Worm (Caenorhabditis elegans) whole organism, L4/young adult: ENCODE measurements around the gene dph-5.

Experiments
- W03F9.2 ChIP-seq: fragments of 150-350 bp; optimal IDR thresholded peaks from 2 replicates; lab custom pipeline; 2014; ENCODE audit warnings: missing biosample characterization, missing genetic modification characterization
- dao-5 ChIP-seq: sonication (generic microtip); optimal IDR thresholded peaks from 2 replicates; lab custom pipeline; 2016; ENCODE audit warnings: missing genotype, missing genetic modification characterization, moderate library complexity, missing compliant biosample characterization
- him-1 ChIP-seq: sonication (generic microtip); optimal IDR thresholded peaks from 2 replicates; lab custom pipeline; 2016; ENCODE audit warnings: missing genotype, missing genetic modification reagents, missing genetic modification characterization, missing compliant biosample characterization

DNA sequence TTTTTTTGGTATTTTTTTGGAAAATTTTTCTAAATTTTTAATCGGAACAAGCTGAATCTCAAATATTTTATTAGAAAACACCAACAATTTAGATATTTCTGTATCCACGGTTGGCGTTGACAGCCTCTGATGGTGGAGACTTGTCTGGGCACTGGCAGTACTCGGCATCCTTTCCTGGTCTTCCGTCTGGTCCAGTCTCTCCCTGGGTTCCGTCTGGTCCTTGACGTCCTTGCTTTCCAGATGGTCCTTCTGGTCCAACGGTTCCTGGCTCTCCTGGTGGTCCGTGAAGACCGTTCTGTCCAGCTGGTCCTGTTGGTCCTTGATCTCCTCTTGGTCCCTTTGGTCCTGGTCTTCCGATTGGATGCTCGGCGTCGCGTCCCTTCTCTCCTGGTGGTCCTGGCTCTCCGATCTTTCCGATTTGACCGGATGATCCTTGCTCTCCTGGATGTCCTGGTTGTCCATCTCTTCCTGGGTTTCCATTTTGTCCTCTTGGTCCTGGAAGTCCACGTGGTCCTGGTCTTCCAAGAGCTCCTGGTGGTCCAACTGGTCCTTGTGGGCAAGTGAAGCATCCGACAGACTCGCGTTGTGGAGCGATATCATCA, 13.3 kb upstream of the dph-5 start:
- no peak for TF ChIP-seq him-1
- no peak for TF ChIP-seq W03F9.2
- no peak for TF ChIP-seq dao-5 (tag; lab: Kevin White, UChicago)
